Fruit fly (Drosophila melanogaster) whole organism, embryonic: ENCODE measurements around the gene CG15155.

Experiments used
- Aef1 ChIP-seq: fragments of 200-800 bp; sonication (Bioruptor generic); IDR thresholded peaks from 3 replicates; pipeline ENCODE4 v1.3.6; 2022; ENCODE audit warnings: missing biosample characterization, missing genetic modification characterization
- CG16815 ChIP-seq: fragments of 200-800 bp; sonication (Bioruptor generic); optimal IDR thresholded peaks from 3 replicates; lab custom pipeline; 2017; ENCODE audit warnings: missing biosample characterization, mild to moderate bottlenecking, missing genetic modification characterization
- CG3726 ChIP-seq: fragments of 200-800 bp; sonication (Bioruptor generic); IDR thresholded peaks from 3 replicates; pipeline ENCODE4, ENCODE4 v1.3.6; 2022; ENCODE audit warnings: missing biosample characterization, missing genetic modification characterization
- CG8478 ChIP-seq: fragments of >200 bp; optimal IDR thresholded peaks from 2 replicates; lab custom pipeline; 2018
- CoRest ChIP-seq: fragments of 200-800 bp; sonication (Bioruptor generic); optimal IDR thresholded peaks from 3 replicates; lab custom pipeline; 2018; ENCODE audit warnings: missing biosample characterization, mild to moderate bottlenecking, missing genetic modification characterization, moderate library complexity
- HLH4C ChIP-seq: fragments of 200-800 bp; sonication (Bioruptor generic); IDR thresholded peaks from 3 replicates; pipeline ENCODE4 v1.3.6; 2022; ENCODE audit warnings: missing biosample characterization, missing genetic modification characterization; ENCODE audit not compliant: partially characterized antibody
- ab ChIP-seq: fragments of 200-800 bp; sonication (Bioruptor generic); optimal IDR thresholded peaks from 2 replicates; lab custom pipeline; 2016; ENCODE audit warnings: missing biosample characterization, missing genetic modification characterization
- crol ChIP-seq: fragments of 200-800 bp; sonication (Bioruptor generic); IDR thresholded peaks from 2 replicates; pipeline ENCODE4 v1.3.6; 2022; ENCODE audit warnings: missing biosample characterization, missing genetic modification characterization
- ham ChIP-seq: fragments of 200-800 bp; sonication (Bioruptor generic); IDR thresholded peaks from 2 replicates; pipeline ENCODE4 v1.3.6; 2022; ENCODE audit warnings: missing biosample characterization, missing genetic modification characterization
- nmo ChIP-seq: fragments of 200-800 bp; sonication (Bioruptor generic); optimal IDR thresholded peaks from 2 replicates; lab custom pipeline; 2018; ENCODE audit warnings: missing biosample characterization, mild to moderate bottlenecking, missing genetic modification characterization, moderate library complexity
- slbo ChIP-seq: fragments of 200-800 bp; sonication (Bioruptor generic); IDR thresholded peaks from 2 replicates; pipeline ENCODE4 v1.3.6; 2022; ENCODE audit warnings: missing biosample characterization, missing genetic modification characterization
- tgo ChIP-seq: fragments of 200-800 bp; sonication (Bioruptor generic); IDR thresholded peaks from 3 replicates; pipeline ENCODE4 v1.3.6; 2022; ENCODE audit warnings: missing biosample characterization, missing genetic modification characterization

dm6 chr2L:18149903-18150302 is 4.7 kb upstream of the CG15155 start:
- TF ChIP-seq slbo (GFP tag; lab: Robert Waterston, UW) (no peak), CoRest (tag; lab: Kevin White, UChicago) (no peak), CG8478 (no peak), HLH4C (GFP tag; lab: Robert Waterston, UW) (no peak), tgo (GFP tag; lab: Robert Waterston, UW) (no peak), Aef1 (GFP tag; lab: Robert Waterston, UW) (no peak), ab (GFP tag; lab: Kevin White, UChicago) (no peak), ham (GFP tag; lab: Robert Waterston, UW) (no peak), crol (no peak), CG16815 (GFP tag; lab: Kevin White, UChicago) (no peak), nmo (GFP tag; lab: Kevin White, UChicago) (no peak), CG3726 (GFP tag; lab: Robert Waterston, UW) (no peak)
